Worm (Caenorhabditis elegans): Measurements from ENCODE around the gene F13D12.10.

Gene F13D12.10

ce11 chrII:11720819-11721218 lies 7.2 kb downstream of the F13D12.10 start:
- TF ChIP-seq flt-1 (GFP tag; IDR thresholded peaks at IDR 0.05) (no peak), med-1 (GFP tag; optimal IDR thresholded peaks at IDR 0.05; ENCODE audit: insufficient read depth) (no peak)

- TF ChIP-seq tab-1 (GFP tag; IDR thresholded peaks at IDR 0.05): 0 out of 2 replicates have a peak, but pooled peaks have one; percentile 24
- TF ChIP-seq flt-1 (GFP tag; IDR thresholded peaks at IDR 0.05): no peak
Observed at ce11 chrII:11721604-11722003, 8.0 kb downstream of the F13D12.10 start.

- TF ChIP-seq ztf-29 (GFP tag; IDR thresholded peaks at IDR 0.05) (no peak), ztf-23 (GFP tag; IDR thresholded peaks at IDR 0.05) (no peak), tab-1 (GFP tag; IDR thresholded peaks at IDR 0.05) (no peak), klf-2 (GFP tag; conservative IDR thresholded peaks at IDR 0.05) (no peak), med-1 (GFP tag; optimal IDR thresholded peaks at IDR 0.05; ENCODE audit: insufficient read depth) (no peak), flt-1 (GFP tag; IDR thresholded peaks at IDR 0.05) (no peak), cog-1 (tag; optimal IDR thresholded peaks at IDR 0.05) (no peak), ref-1 (GFP tag; conservative IDR thresholded peaks at IDR 0.05) (no peak), T22C8.4 (GFP tag; IDR thresholded peaks at IDR 0.05) (no peak)
Observed at ce11 chrII:11722164-11722563, 8.6 kb downstream of the F13D12.10 start.

- no peak for TF ChIP-seq med-1 (GFP tag; optimal IDR thresholded peaks at IDR 0.05; ENCODE audit: insufficient read depth)
- no peak for TF ChIP-seq flt-1 (GFP tag; IDR thresholded peaks at IDR 0.05)
- no peak for TF ChIP-seq T22C8.4 (GFP tag; IDR thresholded peaks at IDR 0.05)
- no peak for TF ChIP-seq ref-1 (GFP tag; conservative IDR thresholded peaks at IDR 0.05)
- no peak for TF ChIP-seq ztf-29 (GFP tag; IDR thresholded peaks at IDR 0.05)
- no peak for TF ChIP-seq cog-1 (tag; optimal IDR thresholded peaks at IDR 0.05)
- no peak for TF ChIP-seq ztf-23 (GFP tag; IDR thresholded peaks at IDR 0.05)
- no peak for TF ChIP-seq klf-2 (GFP tag; conservative IDR thresholded peaks at IDR 0.05)
- TF ChIP-seq tab-1 (GFP tag; IDR thresholded peaks at IDR 0.05): no peak
Observed at ce11 chrII:11723904-11724303, 10.3 kb downstream of the F13D12.10 start, which contains the start of gene ldh-1. Gene ldh-1 (plus strand): TSS chrII:11724204.

- TF ChIP-seq ztf-29 (GFP tag; IDR thresholded peaks at IDR 0.05): no peak
- TF ChIP-seq flt-1 (GFP tag; IDR thresholded peaks at IDR 0.05): no peak
- TF ChIP-seq tab-1 (GFP tag; IDR thresholded peaks at IDR 0.05): no peak
- no peak for TF ChIP-seq T22C8.4 (GFP tag; IDR thresholded peaks at IDR 0.05)
- no peak for TF ChIP-seq klf-2 (GFP tag; conservative IDR thresholded peaks at IDR 0.05)
- no peak for TF ChIP-seq med-1 (GFP tag; optimal IDR thresholded peaks at IDR 0.05; ENCODE audit: insufficient read depth)
- no peak for TF ChIP-seq ref-1 (GFP tag; conservative IDR thresholded peaks at IDR 0.05)
- TF ChIP-seq ztf-23 (GFP tag; IDR thresholded peaks at IDR 0.05): no peak
- TF ChIP-seq cog-1 (tag; optimal IDR thresholded peaks at IDR 0.05): no peak
Observed at ce11 chrII:11724362-11724761, 10.8 kb downstream of the F13D12.10 start.

ce11 chrII:11725615-11726014 lies 12.0 kb downstream of the F13D12.10 start:
- TF ChIP-seq cog-1 (tag; optimal IDR thresholded peaks at IDR 0.05): no peak

ce11 chrII:11726470-11727106 lies 13.0 kb downstream of the F13D12.10 start, which contains the start of gene F13D12.5:
Gene F13D12.5 (plus strand): TSS chrII:11726814.
- no peak for TF ChIP-seq cog-1 (tag; optimal IDR thresholded peaks at IDR 0.05)
- no peak for TF ChIP-seq T22C8.4 (GFP tag; IDR thresholded peaks at IDR 0.05)
- TF ChIP-seq flt-1 (GFP tag; IDR thresholded peaks at IDR 0.05): no peak
- TF ChIP-seq tab-1 (GFP tag; IDR thresholded peaks at IDR 0.05): no peak
- no peak for TF ChIP-seq med-1 (GFP tag; optimal IDR thresholded peaks at IDR 0.05; ENCODE audit: insufficient read depth)
- TF ChIP-seq ztf-29 (GFP tag; IDR thresholded peaks at IDR 0.05): no peak
- no peak for TF ChIP-seq klf-2 (GFP tag; conservative IDR thresholded peaks at IDR 0.05)
- no peak for TF ChIP-seq ref-1 (GFP tag; conservative IDR thresholded peaks at IDR 0.05)
- no peak for TF ChIP-seq ztf-23 (GFP tag; IDR thresholded peaks at IDR 0.05)

ce11 chrII:11727438-11727837 lies 13.8 kb downstream of the F13D12.10 start:
- TF ChIP-seq ztf-23 (GFP tag; IDR thresholded peaks at IDR 0.05) (no peak), med-1 (GFP tag; optimal IDR thresholded peaks at IDR 0.05; ENCODE audit: insufficient read depth) (no peak), ref-1 (GFP tag; conservative IDR thresholded peaks at IDR 0.05) (no peak), tab-1 (GFP tag; IDR thresholded peaks at IDR 0.05) (no peak), flt-1 (GFP tag; IDR thresholded peaks at IDR 0.05) (no peak), cog-1 (tag; optimal IDR thresholded peaks at IDR 0.05) (no peak), ztf-29 (GFP tag; IDR thresholded peaks at IDR 0.05) (no peak), T22C8.4 (GFP tag; IDR thresholded peaks at IDR 0.05) (no peak), klf-2 (GFP tag; conservative IDR thresholded peaks at IDR 0.05) (no peak)

- TF ChIP-seq flt-1 (GFP tag; IDR thresholded peaks at IDR 0.05) (no peak), klf-2 (GFP tag; conservative IDR thresholded peaks at IDR 0.05) (no peak), tab-1 (GFP tag; IDR thresholded peaks at IDR 0.05) (no peak), ztf-23 (GFP tag; IDR thresholded peaks at IDR 0.05) (no peak), cog-1 (tag; optimal IDR thresholded peaks at IDR 0.05) (no peak), ztf-29 (GFP tag; IDR thresholded peaks at IDR 0.05) (no peak), T22C8.4 (GFP tag; IDR thresholded peaks at IDR 0.05) (no peak), ref-1 (GFP tag; conservative IDR thresholded peaks at IDR 0.05) (no peak), med-1 (GFP tag; optimal IDR thresholded peaks at IDR 0.05; ENCODE audit: insufficient read depth) (no peak)
Observed at ce11 chrII:11728545-11729105, 15.0 kb downstream of the F13D12.10 start, which contains the start of gene alh-8. Gene alh-8 (plus strand): TSS chrII:11729055.
